Fruit fly (Drosophila melanogaster): Measurements from ENCODE around the gene CG13705.

Gene CG13705

DNA sequence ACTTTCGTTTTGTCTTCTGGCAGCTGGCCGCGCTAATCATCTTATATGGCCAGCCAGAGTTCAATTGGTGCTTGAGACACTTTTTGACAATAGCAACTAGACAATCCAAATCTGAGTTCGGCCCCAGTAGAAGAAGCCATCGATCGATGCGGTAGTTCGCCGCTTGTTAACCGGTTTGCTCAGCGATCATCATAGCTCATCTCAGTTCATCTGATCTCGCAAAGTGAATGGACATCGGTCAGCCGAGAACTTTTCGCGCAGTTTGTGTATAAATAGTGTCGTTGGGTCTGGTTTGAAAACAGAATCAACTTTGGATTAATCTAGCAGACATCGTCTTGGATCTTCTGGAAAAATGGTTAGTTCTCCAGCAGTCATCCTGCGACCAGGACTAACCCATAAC lies at the start of gene CG13705:
Gene CG13705, plus strand, starts transcription at position 301 of the 400 bp plus-strand sequence.
- TF ChIP-seq Eip75B (GFP tag; optimal IDR thresholded peaks at IDR 0.05) (no peak), OdsH (GFP tag; optimal IDR thresholded peaks at IDR 0.05) (no peak), Met (GFP tag; optimal IDR thresholded peaks at IDR 0.05) (no peak), CG8632 (GFP tag; optimal IDR thresholded peaks at IDR 0.05) (no peak), CG3032 (tag; optimal IDR thresholded peaks at IDR 0.05) (no peak), pdm3 (GFP tag; optimal IDR thresholded peaks at IDR 0.05) (no peak), CG6792 (GFP tag; optimal IDR thresholded peaks at IDR 0.05) (no peak), achi (GFP tag; optimal IDR thresholded peaks at IDR 0.05) (no peak), cyc (GFP tag; optimal IDR thresholded peaks at IDR 0.05) (no peak), Blimp-1 (GFP tag; optimal IDR thresholded peaks at IDR 0.05) (no peak), CG6808 (GFP tag; optimal IDR thresholded peaks at IDR 0.05) (no peak), CG6276 (GFP tag; optimal IDR thresholded peaks at IDR 0.05) (no peak), Eip93F (GFP tag; optimal IDR thresholded peaks at IDR 0.05) (no peak), Sox15 (GFP tag; optimal IDR thresholded peaks at IDR 0.05) (no peak), net (GFP tag; optimal IDR thresholded peaks at IDR 0.05) (no peak), Hr38 (GFP tag; optimal IDR thresholded peaks at IDR 0.05) (no peak)

dm6 chr3L:4848066-4848465 lies 48.6 kb upstream of the CG13705 start:
- TF ChIP-seq CG8119 (GFP tag; IDR thresholded peaks at IDR 0.05) (peak; percentile 53; the same call in 2 of the 3 replicates), CG8319 (GFP tag; optimal IDR thresholded peaks at IDR 0.05) (no peak), CG4318 (GFP tag; optimal IDR thresholded peaks at IDR 0.05) (no peak), dac (GFP tag; optimal IDR thresholded peaks at IDR 0.05) (no peak), net (GFP tag; optimal IDR thresholded peaks at IDR 0.05) (no peak), CG7368 (GFP tag; optimal IDR thresholded peaks at IDR 0.05) (no peak), Gug (GFP tag; IDR thresholded peaks at IDR 0.05) (0 out of 2 replicates have a peak, but pooled peaks have one; percentile 28), eg (GFP tag; IDR thresholded peaks at IDR 0.05) (peak; percentile 49; the same call in 1 of the 3 replicates), dsx (GFP tag; optimal IDR thresholded peaks at IDR 0.05; ENCODE audit: poor library complexity, severe bottlenecking) (no peak), Eip93F (GFP tag; optimal IDR thresholded peaks at IDR 0.05) (no peak), CG16779 (tag; optimal IDR thresholded peaks at IDR 0.05) (no peak), spab (GFP tag; optimal IDR thresholded peaks at IDR 0.05) (no peak), Blimp-1 (GFP tag; optimal IDR thresholded peaks at IDR 0.05) (no peak), cyc (GFP tag; optimal IDR thresholded peaks at IDR 0.05) (no peak), Eip78C (GFP tag) (peak; percentile 39), CG11294 (GFP tag; IDR thresholded peaks at IDR 0.05) (0 out of 2 replicates have a peak, but pooled peaks have one; percentile 17), fd85E (GFP tag; optimal IDR thresholded peaks at IDR 0.05) (no peak), topi (GFP tag; optimal IDR thresholded peaks at IDR 0.05) (no peak), Ets21C (GFP tag; optimal IDR thresholded peaks at IDR 0.05) (no peak), CG11902 (GFP tag; optimal IDR thresholded peaks at IDR 0.05) (no peak), svp (GFP tag) (peak; percentile 1), CG6163 (GFP tag; IDR thresholded peaks at IDR 0.05) (peak; percentile 55; the same call in 1 of the 3 replicates)

- no peak for TF ChIP-seq dac (GFP tag; optimal IDR thresholded peaks at IDR 0.05)
- no peak for TF ChIP-seq acj6 (GFP tag; optimal IDR thresholded peaks at IDR 0.05)
- TF ChIP-seq CG6854 (GFP tag; optimal IDR thresholded peaks at IDR 0.05): no peak
- no peak for TF ChIP-seq CG32006 (GFP tag; optimal IDR thresholded peaks at IDR 0.05)
- TF ChIP-seq cyc (GFP tag; optimal IDR thresholded peaks at IDR 0.05): no peak
- TF ChIP-seq eg (GFP tag; IDR thresholded peaks at IDR 0.05): no peak
- TF ChIP-seq CG16779 (tag; optimal IDR thresholded peaks at IDR 0.05): no peak
- TF ChIP-seq CG11294 (GFP tag; IDR thresholded peaks at IDR 0.05): no peak
- TF ChIP-seq CG4318 (GFP tag; optimal IDR thresholded peaks at IDR 0.05): no peak
- peak; percentile 19 for TF ChIP-seq Eip78C (GFP tag)
- TF ChIP-seq Sox102F (GFP tag; optimal IDR thresholded peaks at IDR 0.05): no peak
- peak; percentile 4 for TF ChIP-seq OdsH (GFP tag; optimal IDR thresholded peaks at IDR 0.05)
- peak; percentile 13 for TF ChIP-seq achi (GFP tag; optimal IDR thresholded peaks at IDR 0.05)
- TF ChIP-seq CG1621 (tag; optimal IDR thresholded peaks at IDR 0.05): no peak
- TF ChIP-seq fd59A (GFP tag; optimal IDR thresholded peaks at IDR 0.05): no peak
- TF ChIP-seq Gug (GFP tag; IDR thresholded peaks at IDR 0.05): no peak
- no peak for TF ChIP-seq CG10631 (GFP tag; optimal IDR thresholded peaks at IDR 0.05)
These were observed 44.1 kb upstream of the CG13705 start, which contains the start of gene CG32237 for dm6 chr3L:4852411-4853050. CG32237 (minus strand) TSS chr3L:4852461.

Data from whole organism, prepupa.